Worm (Caenorhabditis elegans) whole organism, L4 larva: ENCODE results near the gene T19D12.5.
A peak's percentile ranks its signal among the peaks of the same experiment; 100 is the strongest.

Source experiments
- D1046.2 ChIP-seq: fragments of 200-800 bp; sonication (Bioruptor generic); IDR thresholded peaks from 2 replicates; pipeline ENCODE4 v1.3.6; 2022; ENCODE audit warnings: missing genetic modification characterization, missing compliant biosample characterization
- F10B5.3 ChIP-seq: sonication (generic microtip); optimal IDR thresholded peaks from 2 replicates; lab custom pipeline; 2016; ENCODE audit warnings: mild to moderate bottlenecking, missing genetic modification characterization, missing compliant biosample characterization
- F37D6.2 ChIP-seq: sonication (generic microtip); optimal IDR thresholded peaks from 2 replicates; lab custom pipeline; 2016; ENCODE audit warnings: mild to moderate bottlenecking, missing genetic modification characterization, missing compliant biosample characterization
- T26A8.4 ChIP-seq: fragments of 200-800 bp; sonication (Bioruptor generic); IDR thresholded peaks from 2 replicates; pipeline ENCODE4 v1.3.6; 2022; ENCODE audit warnings: missing genetic modification characterization, missing compliant biosample characterization
- Y105C5A.15 ChIP-seq: fragments of 200-800 bp; sonication (Bioruptor generic); IDR thresholded peaks from 2 replicates; pipeline ENCODE4 v1.3.6; 2022; ENCODE audit warnings: missing genetic modification characterization, missing compliant biosample characterization
- ZK337.2 ChIP-seq: fragments of 200-800 bp; sonication (Bioruptor generic); IDR thresholded peaks from 2 replicates; pipeline ENCODE4 v1.3.6; 2022; ENCODE audit warnings: missing genetic modification reagents, missing genetic modification characterization, missing compliant biosample characterization
- aha-1 ChIP-seq: fragments of 150-350 bp; peaks from one replicate; lab custom pipeline; 2014; ENCODE audit warnings: missing biosample characterization, missing genetic modification characterization
- aly-2 ChIP-seq: sonication (generic microtip); optimal IDR thresholded peaks from 2 replicates; lab custom pipeline; 2018; ENCODE audit warnings: missing biosample characterization, missing genetic modification characterization
- ama-1 ChIP-seq: fragments of 150-350 bp; optimal IDR thresholded peaks from 2 replicates; lab custom pipeline; 2014; ENCODE audit warnings: inconsistent platforms, mixed read lengths
- ceh-62 ChIP-seq: sonication (generic microtip); optimal IDR thresholded peaks from 2 replicates; lab custom pipeline; 2017; ENCODE audit warnings: missing biosample characterization, missing genetic modification characterization
- cey-2 ChIP-seq: sonication (generic microtip); optimal IDR thresholded peaks from 3 replicates; lab custom pipeline; 2017; ENCODE audit warnings: missing genetic modification characterization, mild to moderate bottlenecking, missing compliant biosample characterization, antibody characterized with exemption, borderline replicate concordance; ENCODE audit not compliant: insufficient read depth
- daf-16 ChIP-seq, 3 experiments: sonication (generic microtip); optimal IDR thresholded peaks; 2 replicates each; lab custom pipeline; 2016 to 2017; ENCODE audit warnings: missing genetic modification characterization in 3 of 3, missing genetic modification reagents in 3 of 3, mild to moderate bottlenecking in 2 of 3, missing compliant biosample characterization in 2 of 3, missing biosample characterization in 1 of 3, moderate library complexity in 1 of 3
- daf-8 ChIP-seq: fragments of 200-800 bp; sonication (Bioruptor generic); IDR thresholded peaks from 2 replicates; pipeline ENCODE4 v1.3.6; 2022; ENCODE audit warnings: missing genetic modification characterization, missing compliant biosample characterization
- dpl-1 ChIP-seq: fragments of 150-350 bp; optimal IDR thresholded peaks from 2 replicates; lab custom pipeline; 2014; ENCODE audit warnings: missing biosample characterization, missing genetic modification reagents, missing genetic modification characterization
- duxl-1 ChIP-seq: sonication (generic microtip); optimal IDR thresholded peaks from 2 replicates; lab custom pipeline; 2016; ENCODE audit warnings: mild to moderate bottlenecking, missing genetic modification characterization, moderate library complexity, missing compliant biosample characterization; ENCODE audit not compliant: poor library complexity
- egl-27 ChIP-seq: sonication (generic microtip); optimal IDR thresholded peaks from 3 replicates; lab custom pipeline; 2017; ENCODE audit warnings: missing biosample characterization, missing genetic modification reagents, missing genetic modification characterization
- egl-43 ChIP-seq: fragments of 200-800 bp; sonication (Bioruptor generic); IDR thresholded peaks from 2 replicates; pipeline ENCODE4 v1.3.6; 2022; ENCODE audit warnings: missing genetic modification reagents, missing genetic modification characterization, missing compliant biosample characterization
- hif-1 ChIP-seq, 2 experiments: sonication (generic microtip); optimal IDR thresholded peaks; 2 replicates each; lab custom pipeline; 2016 to 2017; ENCODE audit warnings: missing compliant biosample characterization in 2 of 2, missing genetic modification characterization in 2 of 2, missing genetic modification reagents in 2 of 2, missing genotype in 2 of 2, mild to moderate bottlenecking in 1 of 2
- hlh-11 ChIP-seq: fragments of 200-800 bp; sonication (Bioruptor generic); optimal IDR thresholded peaks from 2 replicates; lab custom pipeline; 2018; ENCODE audit warnings: mild to moderate bottlenecking, missing genetic modification characterization, missing compliant biosample characterization
- hlh-30 ChIP-seq: sonication (generic microtip); optimal IDR thresholded peaks from 2 replicates; lab custom pipeline; 2017; ENCODE audit warnings: antibody characterized with exemption, mild to moderate bottlenecking, missing genetic modification characterization, missing compliant biosample characterization; ENCODE audit not compliant: insufficient read depth
- hmg-1.1 ChIP-seq: fragments of 200-800 bp; sonication (Bioruptor generic); IDR thresholded peaks from 2 replicates; pipeline ENCODE4 v1.3.6; 2022; ENCODE audit warnings: missing genetic modification reagents, missing genetic modification characterization, missing compliant biosample characterization
- lin-1 ChIP-seq: fragments of 200-800 bp; sonication (Bioruptor generic); IDR thresholded peaks from 2 replicates; pipeline ENCODE4 v1.3.6; 2022; ENCODE audit warnings: missing genetic modification reagents, missing genetic modification characterization, missing compliant biosample characterization
- lin-29 ChIP-seq: fragments of 200-800 bp; sonication (Bioruptor generic); IDR thresholded peaks from 2 replicates; pipeline ENCODE4 v1.3.6; 2022; ENCODE audit warnings: missing genetic modification reagents, missing genetic modification characterization, missing compliant biosample characterization
- lsy-2 ChIP-seq, 2 experiments: fragments of 150-350 bp in 1 of 2; sonication (generic microtip) in 1 of 2; optimal IDR thresholded peaks; 2 replicates each; lab custom pipeline; 2014 to 2017; ENCODE audit warnings: missing biosample characterization in 2 of 2, missing genetic modification characterization in 2 of 2
- madf-5 ChIP-seq, 2 experiments: fragments of 200-800 bp; sonication (Bioruptor generic); IDR thresholded peaks; 2 replicates each; pipeline ENCODE4 v1.3.6; 2022; ENCODE audit warnings: missing compliant biosample characterization in 2 of 2, missing genetic modification characterization in 2 of 2
- mdt-29 ChIP-seq: fragments of 200-800 bp; sonication (Bioruptor generic); IDR thresholded peaks from 2 replicates; pipeline ENCODE4 v1.3.6; 2022; ENCODE audit warnings: missing genetic modification reagents, missing genetic modification characterization, missing compliant biosample characterization
- mep-1 ChIP-seq: fragments of 150-350 bp; sonication (generic microtip); optimal IDR thresholded peaks from 3 replicates; lab custom pipeline; 2014; ENCODE audit warnings: missing biosample characterization, missing genetic modification characterization
- mxl-2 ChIP-seq: fragments of 200-800 bp; sonication (Bioruptor generic); conservative IDR thresholded peaks from 2 replicates; pipeline ENCODE4 v1.3.6; 2022; ENCODE audit warnings: missing genetic modification reagents, missing genetic modification characterization, missing compliant biosample characterization
- nhr-11 ChIP-seq: fragments of 150-350 bp; optimal IDR thresholded peaks from 2 replicates; lab custom pipeline; 2014; ENCODE audit warnings: missing biosample characterization, missing genetic modification characterization
- nhr-237 ChIP-seq: sonication (generic microtip); optimal IDR thresholded peaks from 2 replicates; lab custom pipeline; 2017; ENCODE audit warnings: missing biosample characterization, missing genetic modification characterization
- nhr-25 ChIP-seq: sonication (generic microtip); optimal IDR thresholded peaks from 2 replicates; lab custom pipeline; 2017; ENCODE audit warnings: missing genetic modification characterization, mild to moderate bottlenecking, missing compliant biosample characterization, antibody characterized with exemption, moderate library complexity, borderline replicate concordance; ENCODE audit not compliant: insufficient read depth
- nhr-28 ChIP-seq: fragments of 150-350 bp; optimal IDR thresholded peaks from 2 replicates; lab custom pipeline; 2014; ENCODE audit warnings: missing biosample characterization, missing genetic modification characterization
- nhr-41 ChIP-seq: fragments of 200-800 bp; sonication (Bioruptor generic); IDR thresholded peaks from 2 replicates; pipeline ENCODE4 v1.3.6; 2022; ENCODE audit warnings: missing genetic modification reagents, missing genetic modification characterization, missing compliant biosample characterization
- nhr-6 ChIP-seq: fragments of 150-350 bp; optimal IDR thresholded peaks from 2 replicates; lab custom pipeline; 2014; ENCODE audit warnings: missing biosample characterization, missing genetic modification characterization
- nhr-77 ChIP-seq: fragments of 150-350 bp; optimal IDR thresholded peaks from 2 replicates; lab custom pipeline; 2014; ENCODE audit warnings: missing biosample characterization, missing genetic modification characterization
- pqm-1 ChIP-seq: sonication (generic microtip); optimal IDR thresholded peaks from 2 replicates; lab custom pipeline; 2017; ENCODE audit warnings: missing biosample characterization, missing genetic modification characterization
- rbr-2 ChIP-seq: sonication (generic microtip); optimal IDR thresholded peaks from 2 replicates; lab custom pipeline; 2016; ENCODE audit warnings: missing genotype, missing genetic modification characterization, missing compliant biosample characterization
- sdz-12 ChIP-seq: fragments of 200-800 bp; sonication (Bioruptor generic); optimal IDR thresholded peaks from 2 replicates; lab custom pipeline; 2018; ENCODE audit warnings: mild to moderate bottlenecking, missing genetic modification characterization, missing compliant biosample characterization
- set-16 ChIP-seq: fragments of 200-800 bp; sonication (Bioruptor generic); IDR thresholded peaks from 2 replicates; pipeline ENCODE4 v1.3.6; 2022; ENCODE audit warnings: missing genetic modification reagents, missing genetic modification characterization, missing compliant biosample characterization
- skn-1 ChIP-seq: fragments of 150-350 bp; optimal IDR thresholded peaks from 2 replicates; lab custom pipeline; 2014; ENCODE audit warnings: missing biosample characterization, missing genetic modification characterization
- spr-3 ChIP-seq: fragments of 200-800 bp; sonication (Bioruptor generic); optimal IDR thresholded peaks from 2 replicates; lab custom pipeline; 2018; ENCODE audit warnings: mild to moderate bottlenecking, missing genetic modification characterization, missing compliant biosample characterization
- tag-97 ChIP-seq: fragments of 200-800 bp; sonication (Bioruptor generic); IDR thresholded peaks from 2 replicates; pipeline ENCODE4 v1.3.6; 2022; ENCODE audit warnings: missing genetic modification characterization, missing compliant biosample characterization
- unc-130 ChIP-seq: sonication (generic microtip); optimal IDR thresholded peaks from 2 replicates; lab custom pipeline; 2016; ENCODE audit warnings: missing genetic modification reagents, missing genetic modification characterization, missing compliant biosample characterization
- unc-62 ChIP-seq, 3 experiments: fragments of 150-350 bp in 1 of 3; sonication (generic microtip); optimal IDR thresholded peaks in 2 of 3; peaks in 1 of 3; 1 replicate in 1 of 3; 2 replicates in 2 of 3; lab custom pipeline; 2014 to 2017; ENCODE audit warnings: missing biosample characterization in 3 of 3, missing genetic modification characterization in 3 of 3, missing genetic modification reagents in 3 of 3, missing genotype in 1 of 3
- vab-7 ChIP-seq: fragments of 200-800 bp; sonication (Bioruptor generic); IDR thresholded peaks from 2 replicates; pipeline ENCODE4 v1.3.6; 2022; ENCODE audit warnings: missing genetic modification reagents, missing genetic modification characterization, missing compliant biosample characterization
- zag-1 ChIP-seq: fragments of 150-350 bp; optimal IDR thresholded peaks from 2 replicates; lab custom pipeline; 2014; ENCODE audit warnings: missing biosample characterization, missing genetic modification characterization

The T19D12.5 gene

DNA sequence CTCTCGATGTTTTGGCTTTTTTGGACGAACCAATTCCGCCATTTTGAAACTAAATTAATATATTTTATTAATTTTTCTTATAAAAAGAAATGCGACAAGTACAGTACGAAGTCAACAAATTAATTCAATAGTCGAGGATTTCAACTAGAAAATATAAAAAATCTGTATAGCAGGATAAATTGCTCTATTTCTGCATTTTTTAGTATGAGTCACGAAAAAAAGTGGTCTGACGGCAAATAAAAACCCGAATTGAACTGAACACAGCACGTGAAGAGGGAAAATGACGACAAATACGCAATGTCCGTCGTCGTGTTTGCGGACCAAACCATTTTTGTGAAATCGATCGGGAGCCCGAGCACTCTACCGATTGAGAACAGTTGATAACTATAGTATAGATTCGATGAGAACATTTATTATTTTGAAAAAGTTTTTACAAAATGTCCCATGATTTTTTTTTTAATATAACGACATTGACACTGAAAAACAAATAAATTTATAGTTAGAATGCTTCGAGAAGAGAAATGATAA is 26.7 kb downstream of the T19D12.5 start, which contains the start of gene epg-5 (continued):
- TF ChIP-seq lsy-2 (tag; optimal IDR thresholded peaks at IDR 0.05; lab: Kevin White, UChicago) = peak in 1 of 2 experiments; percentile 38
- TF ChIP-seq nhr-237 (tag; lab: Kevin White, UChicago) = no peak

DNA sequence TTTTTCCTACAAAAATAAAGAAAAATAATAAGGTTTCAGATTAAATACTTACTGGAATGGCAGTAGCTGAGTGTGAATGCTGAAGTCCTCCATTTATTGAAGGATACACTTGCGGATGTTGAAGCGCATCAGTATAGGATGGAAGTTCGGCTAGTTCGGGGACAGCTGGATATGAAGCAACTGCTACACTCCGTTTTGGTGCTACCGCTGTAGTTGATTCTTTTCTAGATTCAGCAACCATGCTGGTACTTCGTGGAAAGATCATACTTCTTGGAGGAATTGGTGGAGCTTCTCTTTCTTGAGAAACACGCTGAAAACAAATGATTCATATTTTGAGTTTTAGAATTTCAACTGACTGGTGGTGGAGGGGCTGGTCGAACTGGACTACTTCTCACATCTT is 27.4 kb downstream of the T19D12.5 start:
- no peak for TF ChIP-seq spr-3
- no peak for TF ChIP-seq pqm-1 (tag; lab: Kevin White, UChicago)
- no peak for TF ChIP-seq hif-1 (tag; optimal IDR thresholded peaks at IDR 0.05; lab: Kevin White, UChicago)
- TF ChIP-seq hmg-1.1 (GFP tag; lab: Robert Waterston, UW) = no peak
- TF ChIP-seq aha-1 = peak; percentile 96
- no peak for TF ChIP-seq ZK337.2 (GFP tag; lab: Robert Waterston, UW)
- TF ChIP-seq dpl-1 (GFP tag; lab: Kevin White, UChicago) = no peak
- no peak for TF ChIP-seq madf-5 (GFP tag; IDR thresholded peaks at IDR 0.05; lab: Robert Waterston, UW)
- no peak for TF ChIP-seq lsy-2 (tag; optimal IDR thresholded peaks at IDR 0.05; lab: Kevin White, UChicago)

DNA sequence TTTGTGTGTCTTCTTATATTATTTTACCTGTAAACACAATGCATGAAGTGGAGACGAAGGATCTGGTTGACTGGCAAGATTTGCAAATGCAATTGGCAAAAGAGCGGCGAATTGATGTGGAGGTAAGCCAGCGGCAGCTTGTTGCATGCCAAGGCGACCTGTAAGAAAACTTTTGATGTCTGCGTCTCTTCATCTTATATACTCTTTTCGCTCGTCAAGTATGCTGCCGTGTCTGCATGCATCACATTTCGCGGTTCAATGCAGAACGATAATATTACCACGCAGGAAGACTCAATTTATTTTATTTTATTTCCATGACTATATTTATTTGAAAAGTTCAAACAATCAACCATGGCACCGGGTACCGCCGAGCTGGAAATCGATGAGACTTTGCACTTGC is 35.1 kb downstream of the T19D12.5 start, which contains the start of gene vps-33.2:
TSS of gene vps-33.2 (plus strand) at position 244 of the 400 bp plus-strand sequence.
- no peak for TF ChIP-seq daf-8 (GFP tag; lab: Robert Waterston, UW)
- TF ChIP-seq mep-1 (tag; lab: Kevin White, UChicago) = peak; percentile 1
- TF ChIP-seq ceh-62 = no peak
- peak; percentile 14 for TF ChIP-seq rbr-2 (tag; lab: Kevin White, UChicago)
- no peak for TF ChIP-seq F37D6.2 (tag; lab: Kevin White, UChicago)
- peak; percentile 35 for TF ChIP-seq nhr-6 (tag; lab: Kevin White, UChicago)
- no peak for TF ChIP-seq sdz-12 (GFP tag; lab: Kevin White, UChicago)
- TF ChIP-seq nhr-28 = no peak
- no peak for TF ChIP-seq cey-2
- no peak for TF ChIP-seq nhr-77 (tag; lab: Kevin White, UChicago)
- TF ChIP-seq duxl-1 = no peak
- no peak for TF ChIP-seq T26A8.4 (GFP tag; lab: Robert Waterston, UW)
- TF ChIP-seq aly-2 = no peak
- TF ChIP-seq skn-1 (tag; lab: Kevin White, UChicago) = no peak
- TF ChIP-seq lsy-2 (tag; optimal IDR thresholded peaks at IDR 0.05; lab: Kevin White, UChicago) = peak in 1 of 2 experiments; percentile 34
- peak; percentile 50 for TF ChIP-seq hmg-1.1 (GFP tag; lab: Robert Waterston, UW)
- no peak for TF ChIP-seq set-16 (GFP tag; lab: Robert Waterston, UW)
- TF ChIP-seq ZK337.2 (GFP tag; lab: Robert Waterston, UW) = no peak
- no peak for TF ChIP-seq zag-1 (tag; lab: Kevin White, UChicago)
- no peak for TF ChIP-seq egl-43 (GFP tag; lab: Robert Waterston, UW)
- no peak for TF ChIP-seq unc-130 (GFP tag; lab: Kevin White, UChicago)
- no peak for TF ChIP-seq mxl-2 (GFP tag; lab: Robert Waterston, UW)
- no peak for TF ChIP-seq ama-1 (lab: Kevin White, UChicago)
- no peak for TF ChIP-seq unc-62 (GFP tag; optimal IDR thresholded peaks at IDR 0.05 in 1 of 2; lab: Kevin White, UChicago)
- no peak for TF ChIP-seq unc-62 (tag; optimal IDR thresholded peaks at IDR 0.05; lab: Kevin White, UChicago)
- no peak for TF ChIP-seq D1046.2
- no peak for TF ChIP-seq tag-97 (GFP tag; lab: Robert Waterston, UW)
- no peak for TF ChIP-seq nhr-41
- TF ChIP-seq nhr-25 = no peak
- no peak for TF ChIP-seq vab-7 (GFP tag; lab: Robert Waterston, UW)
- TF ChIP-seq daf-16 (GFP tag; optimal IDR thresholded peaks at IDR 0.05; lab: Kevin White, UChicago) = no peak
- no peak for TF ChIP-seq daf-16 (tag; optimal IDR thresholded peaks at IDR 0.05; lab: Kevin White, UChicago)
- TF ChIP-seq egl-27 (tag; lab: Kevin White, UChicago) = no peak
- TF ChIP-seq hlh-11 (tag; lab: Kevin White, UChicago) = peak; percentile 10
- TF ChIP-seq nhr-11 (tag; lab: Kevin White, UChicago) = no peak
- no peak for TF ChIP-seq mdt-29 (GFP tag; lab: Robert Waterston, UW)
- no peak for TF ChIP-seq Y105C5A.15 (GFP tag; lab: Robert Waterston, UW)
- TF ChIP-seq F10B5.3 (tag; lab: Kevin White, UChicago) = no peak
- TF ChIP-seq hlh-30 (tag; lab: Kevin White, UChicago) = no peak
- no peak for TF ChIP-seq lin-1 (GFP tag; lab: Robert Waterston, UW)
- no peak for TF ChIP-seq lin-29 (GFP tag; lab: Robert Waterston, UW)
- TF ChIP-seq dpl-1 (GFP tag; lab: Kevin White, UChicago) = no peak
